5 fruit fly cellular contexts compared by ENCODE assay signal in the genomic region with DNA sequence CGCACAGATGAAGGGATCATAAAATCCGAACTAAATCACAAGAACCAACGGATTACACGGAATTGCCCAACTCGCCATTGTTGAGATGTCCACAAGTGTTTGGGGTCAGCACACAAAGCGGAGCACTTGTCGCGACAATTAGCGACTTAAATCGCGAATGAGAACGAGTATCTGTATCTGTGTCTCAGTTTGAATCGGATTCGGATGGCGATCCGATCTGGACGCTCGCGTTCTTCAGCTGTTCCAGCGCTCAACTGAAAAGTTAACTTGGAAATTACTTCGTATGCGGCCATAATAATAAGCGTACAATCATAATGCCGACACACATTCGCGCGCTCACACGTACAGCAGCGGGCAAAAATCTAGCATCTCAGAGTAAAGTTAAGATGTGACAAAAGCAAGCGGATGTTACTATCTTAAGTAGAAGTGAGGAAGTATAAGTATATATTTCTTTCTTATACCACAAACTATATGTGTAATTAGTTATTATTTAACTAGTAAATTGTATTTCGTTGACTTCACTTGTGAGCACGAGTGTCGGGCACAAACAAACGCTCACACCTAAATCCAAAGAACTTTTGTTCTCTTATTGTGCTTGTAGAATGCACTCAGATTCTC.
A peak's percentile ranks its signal among the peaks of the same experiment; 100 is the strongest.
TF ChIP-seq lines count a peak whose summit lies in the region.

A gene (minus strand): TSS at position 259 of the 618 bp plus-strand sequence.

- TF ChIP-seq CTCF in whole organism, embryonic (GFP tag; optimal IDR thresholded peaks at IDR 0.05; lab: Kevin White, UChicago): peak; percentile 41

TF ChIP-seq in whole organism, adult, 20 proteins besides CTCF, POLR2A, EP300 and RAD21 (continues in another document):
- TF ChIP-seq CG11617 (GFP tag; optimal IDR thresholded peaks at IDR 0.05; lab: Kevin White, UChicago) (peak; percentile 86), ovo (GFP tag; optimal IDR thresholded peaks at IDR 0.05; lab: Kevin White, UChicago) (no peak), Clk (GFP tag; optimal IDR thresholded peaks at IDR 0.05; lab: Kevin White, UChicago) (peak; percentile 74), toe (GFP tag; optimal IDR thresholded peaks at IDR 0.05; lab: Kevin White, UChicago) (peak; percentile 58), CG33017 (tag; optimal IDR thresholded peaks at IDR 0.05; lab: Kevin White, UChicago) (peak; percentile 96), bab1 (GFP tag; optimal IDR thresholded peaks at IDR 0.05; lab: Kevin White, UChicago) (peak; percentile 88), CG5204 (GFP tag; optimal IDR thresholded peaks at IDR 0.05; lab: Kevin White, UChicago) (peak; percentile 89), CG7101 (tag; optimal IDR thresholded peaks at IDR 0.05; lab: Kevin White, UChicago) (peak; percentile 94), kay (GFP tag; lab: Kevin White, UChicago; ENCODE audit: borderline replicate concordance) (peak; percentile 95), cnc (optimal IDR thresholded peaks at IDR 0.05; lab: Kevin White, UChicago) (no peak), CG7045 (GFP tag; optimal IDR thresholded peaks at IDR 0.05; lab: Kevin White, UChicago) (peak; percentile 88), pad (GFP tag; optimal IDR thresholded peaks at IDR 0.05; lab: Kevin White, UChicago) (peak; percentile 58), Mnt (GFP tag; optimal IDR thresholded peaks at IDR 0.05; lab: Kevin White, UChicago) (peak; percentile 68), cic (GFP tag; optimal IDR thresholded peaks at IDR 0.05; lab: Kevin White, UChicago) (peak; percentile 47), Crg-1 (GFP tag; optimal IDR thresholded peaks at IDR 0.05; lab: Kevin White, UChicago) (peak; percentile 56), tj (GFP tag; optimal IDR thresholded peaks at IDR 0.05; lab: Kevin White, UChicago) (peak; percentile 66)

TF ChIP-seq in whole organism, embryonic, 481 proteins besides CTCF, POLR2A, EP300 and RAD21 (continues in another document):
- TF ChIP-seq Pdp1 (GFP tag; optimal IDR thresholded peaks at IDR 0.05; lab: Kevin White, UChicago) (peak; percentile 67 to 76), ab (GFP tag; optimal IDR thresholded peaks at IDR 0.05; lab: Kevin White, UChicago) (peak; percentile 58), lola (GFP tag; optimal IDR thresholded peaks at IDR 0.05; lab: Kevin White, UChicago) (peak in 1 of 3 experiments; percentile 86), H2.0 (GFP tag; IDR thresholded peaks at IDR 0.05; lab: Robert Waterston, UW) (peak; percentile 82), stwl (tag; optimal IDR thresholded peaks at IDR 0.05; lab: Kevin White, UChicago) (no peak), phol (tag; optimal IDR thresholded peaks at IDR 0.05; lab: Kevin White, UChicago) (peak; percentile 86), CG7928 (GFP tag; optimal IDR thresholded peaks at IDR 0.05; lab: Kevin White, UChicago) (peak; percentile 34), Doc3 (GFP tag; IDR thresholded peaks at IDR 0.05; lab: Robert Waterston, UW; ENCODE audit: partially characterized antibody) (no peak), CG12071 (GFP tag; optimal IDR thresholded peaks at IDR 0.05; lab: Kevin White, UChicago) (peak; percentile 89), CG13296 (GFP tag; optimal IDR thresholded peaks at IDR 0.05; lab: Kevin White, UChicago) (peak; percentile 52), CG10565 (GFP tag; optimal IDR thresholded peaks at IDR 0.05; lab: Kevin White, UChicago) (peak; percentile 50), gce (GFP tag; IDR thresholded peaks at IDR 0.05; lab: Robert Waterston, UW) (peak; percentile 84), CG15269 (tag; optimal IDR thresholded peaks at IDR 0.05; lab: Kevin White, UChicago) (peak; percentile 91), unc-4 (GFP tag; IDR thresholded peaks at IDR 0.05; lab: Robert Waterston, UW; ENCODE audit: partially characterized antibody) (no peak), CG7963 (GFP tag; IDR thresholded peaks at IDR 0.05; lab: Robert Waterston, UW; ENCODE audit: partially characterized antibody) (no peak), kni (GFP tag; optimal IDR thresholded peaks at IDR 0.05; lab: Kevin White, UChicago) (no peak)

TF ChIP-seq in whole organism, prepupa, 60 proteins besides CTCF, POLR2A, EP300 and RAD21 (continues in another document):
- TF ChIP-seq dsx (GFP tag; optimal IDR thresholded peaks at IDR 0.05; lab: Kevin White, UChicago; ENCODE audit: poor library complexity, severe bottlenecking) (peak; percentile 78), topi (GFP tag; optimal IDR thresholded peaks at IDR 0.05; lab: Kevin White, UChicago) (peak; percentile 91), CG11762 (GFP tag; optimal IDR thresholded peaks at IDR 0.05; lab: Kevin White, UChicago; ENCODE audit: insufficient read depth) (peak; percentile 87), Met (GFP tag; optimal IDR thresholded peaks at IDR 0.05; lab: Kevin White, UChicago) (peak; percentile 93), CG7368 (GFP tag; optimal IDR thresholded peaks at IDR 0.05; lab: Kevin White, UChicago) (peak; percentile 82), CG6854 (GFP tag; optimal IDR thresholded peaks at IDR 0.05; lab: Kevin White, UChicago) (peak; percentile 77), CG6792 (GFP tag; optimal IDR thresholded peaks at IDR 0.05; lab: Kevin White, UChicago) (peak; percentile 93), CG10669 (GFP tag; optimal IDR thresholded peaks at IDR 0.05; lab: Kevin White, UChicago) (peak; percentile 86), Eip93F (GFP tag; optimal IDR thresholded peaks at IDR 0.05; lab: Kevin White, UChicago) (peak; percentile 66), Smox (GFP tag; optimal IDR thresholded peaks at IDR 0.05; lab: Kevin White, UChicago) (peak; percentile 90), fkh (GFP tag; optimal IDR thresholded peaks at IDR 0.05; lab: Kevin White, UChicago) (peak; percentile 61), esn (GFP tag; optimal IDR thresholded peaks at IDR 0.05; lab: Kevin White, UChicago) (peak; percentile 95), cyc (GFP tag; optimal IDR thresholded peaks at IDR 0.05; lab: Kevin White, UChicago) (peak; percentile 88), CG11902 (GFP tag; optimal IDR thresholded peaks at IDR 0.05; lab: Kevin White, UChicago) (peak; percentile 80), Sox15 (GFP tag; optimal IDR thresholded peaks at IDR 0.05; lab: Kevin White, UChicago) (peak; percentile 80), Eip75B (GFP tag; optimal IDR thresholded peaks at IDR 0.05; lab: Kevin White, UChicago) (peak; percentile 92), lz (GFP tag; optimal IDR thresholded peaks at IDR 0.05; lab: Kevin White, UChicago) (peak; percentile 92)

TF ChIP-seq in whole organism, pupa, 21 proteins besides CTCF, POLR2A, EP300 and RAD21 (continues in another document):
- TF ChIP-seq CG12605 (GFP tag; IDR thresholded peaks at IDR 0.05; lab: Robert Waterston, UW) (peak; percentile 93), CG17806 (tag; optimal IDR thresholded peaks at IDR 0.05; lab: Kevin White, UChicago) (peak; percentile 89), CG8159 (tag; optimal IDR thresholded peaks at IDR 0.05; lab: Kevin White, UChicago) (peak; percentile 89), CG4496 (GFP tag; IDR thresholded peaks at IDR 0.05; lab: Robert Waterston, UW) (peak; percentile 96), EcR (GFP tag; optimal IDR thresholded peaks at IDR 0.05; lab: Kevin White, UChicago) (peak; percentile 50), CG15710 (tag; optimal IDR thresholded peaks at IDR 0.05; lab: Kevin White, UChicago) (peak; percentile 87), CG8301 (tag; optimal IDR thresholded peaks at IDR 0.05; lab: Kevin White, UChicago) (peak; percentile 94), Pif1A (GFP tag; optimal IDR thresholded peaks at IDR 0.05; lab: Kevin White, UChicago) (peak; percentile 94), rn (GFP tag; IDR thresholded peaks at IDR 0.05; lab: Robert Waterston, UW) (peak; percentile 81; the same call in 1 of the 2 replicates), gl (tag; optimal IDR thresholded peaks at IDR 0.05; lab: Kevin White, UChicago) (peak; percentile 61), Pif1B (GFP tag; optimal IDR thresholded peaks at IDR 0.05; lab: Kevin White, UChicago) (peak; percentile 96), CG10348 (GFP tag; IDR thresholded peaks at IDR 0.05; lab: Robert Waterston, UW) (peak; percentile 79; the same call in 1 of the 2 replicates), CG9948 (tag; optimal IDR thresholded peaks at IDR 0.05; lab: Kevin White, UChicago) (peak; percentile 85), Ets98B (GFP tag; IDR thresholded peaks at IDR 0.05; lab: Robert Waterston, UW) (peak; percentile 97), D1 (tag; optimal IDR thresholded peaks at IDR 0.05; lab: Kevin White, UChicago) (peak; percentile 69), CG32121 (GFP tag; IDR thresholded peaks at IDR 0.05; lab: Robert Waterston, UW) (peak; percentile 95), CG14655 (GFP tag; optimal IDR thresholded peaks at IDR 0.05; lab: Kevin White, UChicago) (peak; percentile 94), CG13204 (GFP tag; optimal IDR thresholded peaks at IDR 0.05; lab: Kevin White, UChicago) (peak; percentile 60)

TF ChIP-seq in whole organism, wandering third instar larva, 38 proteins besides CTCF, POLR2A, EP300 and RAD21 (continues in another document):
- no peak for TF ChIP-seq Vsx2 (GFP tag; optimal IDR thresholded peaks at IDR 0.05; lab: Kevin White, UChicago; ENCODE audit: partially characterized antibody)
- TF ChIP-seq rgr (GFP tag; optimal IDR thresholded peaks at IDR 0.05; lab: Kevin White, UChicago): peak; percentile 97
- TF ChIP-seq GATAd (GFP tag; optimal IDR thresholded peaks at IDR 0.05; lab: Kevin White, UChicago): peak; percentile 37
- TF ChIP-seq pan (optimal IDR thresholded peaks at IDR 0.05; lab: Kevin White, UChicago): no peak
- no peak for TF ChIP-seq Dfd (GFP tag; optimal IDR thresholded peaks at IDR 0.05; lab: Kevin White, UChicago)
- TF ChIP-seq woc (GFP tag; optimal IDR thresholded peaks at IDR 0.05; lab: Kevin White, UChicago): peak; percentile 84
- peak; percentile 61 for TF ChIP-seq Rel (GFP tag; optimal IDR thresholded peaks at IDR 0.05; lab: Kevin White, UChicago)
- TF ChIP-seq Rel (tag; optimal IDR thresholded peaks at IDR 0.05; lab: Kevin White, UChicago): peak; percentile 18
- peak; percentile 88 for TF ChIP-seq Sp1 (GFP tag; optimal IDR thresholded peaks at IDR 0.05; lab: Kevin White, UChicago)
- TF ChIP-seq CG32264 (GFP tag; optimal IDR thresholded peaks at IDR 0.05; lab: Kevin White, UChicago): peak; percentile 90
- peak; percentile 94 for TF ChIP-seq h (GFP tag; optimal IDR thresholded peaks at IDR 0.05; lab: Kevin White, UChicago)
- TF ChIP-seq HLH106 (tag; optimal IDR thresholded peaks at IDR 0.05; lab: Kevin White, UChicago): peak; percentile 77
- TF ChIP-seq Mio (GFP tag; optimal IDR thresholded peaks at IDR 0.05; lab: Kevin White, UChicago): peak; percentile 75
- no peak for TF ChIP-seq Hr78 (GFP tag; optimal IDR thresholded peaks at IDR 0.05; lab: Kevin White, UChicago)
- TF ChIP-seq ey (GFP tag; optimal IDR thresholded peaks at IDR 0.05; lab: Kevin White, UChicago): peak; percentile 93
- TF ChIP-seq sv (GFP tag; optimal IDR thresholded peaks at IDR 0.05; lab: Kevin White, UChicago): peak; percentile 82
- peak; percentile 35 for TF ChIP-seq Hr83 (GFP tag; optimal IDR thresholded peaks at IDR 0.05; lab: Kevin White, UChicago; ENCODE audit: poor library complexity, severe bottlenecking)
- peak; percentile 81 for TF ChIP-seq tai (GFP tag; optimal IDR thresholded peaks at IDR 0.05; lab: Kevin White, UChicago)
- TF ChIP-seq CG9705 (GFP tag; optimal IDR thresholded peaks at IDR 0.05; lab: Kevin White, UChicago): peak; percentile 43
- TF ChIP-seq dsf (GFP tag; optimal IDR thresholded peaks at IDR 0.05; lab: Kevin White, UChicago; ENCODE audit: borderline replicate concordance): peak; percentile 64
- TF ChIP-seq Abd-B (GFP tag; optimal IDR thresholded peaks at IDR 0.05; lab: Kevin White, UChicago): no peak
